Fruit fly (Drosophila melanogaster) whole organism, pupa: ENCODE results near the gene CG31792.
A peak's percentile ranks its signal among the peaks of the same experiment; 100 is the strongest.

Experiments
- CG10348 ChIP-seq: fragments of 200-800 bp; sonication (Bioruptor generic); IDR thresholded peaks from 2 replicates; pipeline ENCODE4 v1.3.6; 2022; ENCODE audit warnings: missing biosample characterization, missing genetic modification characterization
- CG12605 ChIP-seq: fragments of 200-800 bp; sonication (Bioruptor generic); IDR thresholded peaks from 2 replicates; pipeline ENCODE4 v1.3.6; 2022; ENCODE audit warnings: missing biosample characterization, missing genetic modification characterization
- CG13204 ChIP-seq: fragments of 200-800 bp; sonication (Bioruptor generic); optimal IDR thresholded peaks from 2 replicates; lab custom pipeline; 2018; ENCODE audit warnings: missing biosample characterization, mild to moderate bottlenecking, missing genetic modification characterization, moderate library complexity
- CG14655 ChIP-seq: fragments of 200-800 bp; sonication (Bioruptor generic); optimal IDR thresholded peaks from 3 replicates; lab custom pipeline; 2017; ENCODE audit warnings: mild to moderate bottlenecking, missing biosample characterization, missing genetic modification reagents, missing genetic modification characterization
- CG15710 ChIP-seq: fragments of 200-800 bp; sonication (Bioruptor generic); optimal IDR thresholded peaks from 2 replicates; lab custom pipeline; 2018; ENCODE audit warnings: missing biosample characterization, mild to moderate bottlenecking, missing genetic modification characterization, moderate library complexity
- CG17806 ChIP-seq: fragments of 200-800 bp; sonication (Bioruptor generic); optimal IDR thresholded peaks from 2 replicates; lab custom pipeline; 2018; ENCODE audit warnings: missing biosample characterization, mild to moderate bottlenecking, missing genetic modification characterization, moderate library complexity
- CG32121 ChIP-seq: fragments of 200-800 bp; sonication (Bioruptor generic); IDR thresholded peaks from 2 replicates; pipeline ENCODE4 v1.3.6; 2022; ENCODE audit warnings: missing biosample characterization, missing genetic modification characterization
- CG34367 ChIP-seq: fragments of 200-800 bp; sonication (Bioruptor generic); optimal IDR thresholded peaks from 2 replicates; lab custom pipeline; 2018; ENCODE audit warnings: missing biosample characterization, mild to moderate bottlenecking, missing genetic modification characterization
- CG4496 ChIP-seq: fragments of 200-800 bp; sonication (Bioruptor generic); IDR thresholded peaks from 3 replicates; pipeline ENCODE4 v1.3.6; 2022; ENCODE audit warnings: missing biosample characterization, missing genetic modification characterization
- CG8159 ChIP-seq: fragments of 200-800 bp; sonication (Bioruptor generic); optimal IDR thresholded peaks from 3 replicates; lab custom pipeline; 2018; ENCODE audit warnings: missing biosample characterization, mild to moderate bottlenecking, missing genetic modification characterization, moderate library complexity
- CG8301 ChIP-seq: fragments of 200-800 bp; sonication (Bioruptor generic); optimal IDR thresholded peaks from 2 replicates; lab custom pipeline; 2018; ENCODE audit warnings: missing biosample characterization, mild to moderate bottlenecking, missing genetic modification characterization
- CG9948 ChIP-seq: fragments of 200-800 bp; sonication (Bioruptor generic); optimal IDR thresholded peaks from 2 replicates; lab custom pipeline; 2018; ENCODE audit warnings: missing biosample characterization, mild to moderate bottlenecking, missing genetic modification characterization, moderate library complexity
- D1 ChIP-seq: fragments of 200-800 bp; sonication (Bioruptor generic); optimal IDR thresholded peaks from 2 replicates; lab custom pipeline; 2018; ENCODE audit warnings: missing biosample characterization, mild to moderate bottlenecking, missing genetic modification characterization, moderate library complexity
- EcR ChIP-seq: fragments of 200-800 bp; sonication (Bioruptor generic); optimal IDR thresholded peaks from 3 replicates; lab custom pipeline; 2019; ENCODE audit warnings: missing biosample characterization, missing genetic modification characterization, mild to moderate bottlenecking, moderate library complexity, missing genetic modification reagents
- Ets98B ChIP-seq: fragments of 200-800 bp; sonication (Bioruptor generic); IDR thresholded peaks from 2 replicates; pipeline ENCODE4 v1.3.6; 2022; ENCODE audit warnings: missing biosample characterization, missing genetic modification characterization
- Pif1A ChIP-seq: fragments of 200-800 bp; sonication (Bioruptor generic); optimal IDR thresholded peaks from 3 replicates; lab custom pipeline; 2016; ENCODE audit warnings: missing biosample characterization, missing genetic modification characterization
- Pif1B ChIP-seq: fragments of 200-800 bp; sonication (Bioruptor generic); optimal IDR thresholded peaks from 3 replicates; lab custom pipeline; 2016; ENCODE audit warnings: missing biosample characterization, missing genetic modification characterization
- Snoo ChIP-seq: fragments of 200-800 bp; sonication (Bioruptor generic); optimal IDR thresholded peaks from 3 replicates; lab custom pipeline; 2017; ENCODE audit warnings: missing biosample characterization, mild to moderate bottlenecking, missing genetic modification characterization, inconsistent platforms
- fd96Ca ChIP-seq: fragments of 200-800 bp; sonication (Bioruptor generic); IDR thresholded peaks from 3 replicates; pipeline ENCODE4 v1.3.6; 2022; ENCODE audit warnings: missing biosample characterization, missing genetic modification characterization
- gl ChIP-seq: fragments of 200-800 bp; sonication (Bioruptor generic); optimal IDR thresholded peaks from 2 replicates; lab custom pipeline; 2018; ENCODE audit warnings: missing biosample characterization, mild to moderate bottlenecking, missing genetic modification characterization
- rn ChIP-seq: fragments of 200-800 bp; sonication (Bioruptor generic); IDR thresholded peaks from 2 replicates; pipeline ENCODE4 v1.3.6; 2022; ENCODE audit warnings: missing biosample characterization, missing genetic modification characterization

CG31792 gene

DNA sequence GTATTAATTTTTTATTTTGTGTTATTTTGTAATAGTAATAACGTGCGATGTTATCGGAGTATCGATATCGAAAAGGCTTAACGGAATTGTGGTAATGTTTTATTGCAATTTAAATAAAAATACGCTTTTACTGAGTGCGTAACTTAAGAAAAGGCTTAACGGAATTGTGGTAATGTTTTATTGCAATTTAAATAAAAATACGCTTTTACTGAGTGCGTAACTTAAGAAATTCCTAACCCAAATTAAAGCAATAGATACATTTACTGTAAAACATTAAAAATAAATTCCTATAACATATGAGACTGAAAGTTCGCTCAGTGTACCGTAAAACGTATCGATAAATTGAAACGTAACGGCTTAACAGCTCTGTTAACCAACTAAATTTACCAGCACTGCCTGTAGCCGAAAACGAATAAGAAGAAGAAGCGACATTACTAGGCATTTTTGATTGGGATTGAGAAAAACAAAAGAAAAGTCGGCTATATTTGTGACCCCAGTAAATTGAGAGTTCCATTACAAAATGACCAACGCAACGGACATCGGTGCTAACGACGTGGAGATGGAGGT, 54.4 kb downstream of the CG31792 start, which contains the start of gene Rpn3:
TSS of gene Rpn3 (plus strand) at position 257 of the 567 bp plus-strand sequence.
- TF ChIP-seq CG4496 (GFP tag; lab: Robert Waterston, UW) (peak; percentile 93), EcR (GFP tag; lab: Kevin White, UChicago) (no peak), CG15710 (tag; lab: Kevin White, UChicago) (peak; percentile 77), Pif1B (no peak), fd96Ca (GFP tag; lab: Robert Waterston, UW) (peak; percentile 45; the same call in 1 of the 3 replicates), rn (GFP tag; lab: Robert Waterston, UW) (peak; percentile 76), CG14655 (GFP tag; lab: Kevin White, UChicago) (no peak), gl (tag; lab: Kevin White, UChicago) (peak; percentile 39), CG8301 (peak; percentile 71), CG17806 (tag; lab: Kevin White, UChicago) (peak; percentile 78), CG10348 (GFP tag; lab: Robert Waterston, UW) (no peak), Pif1A (GFP tag; lab: Kevin White, UChicago) (no peak), D1 (no peak), CG8159 (tag; lab: Kevin White, UChicago) (peak; percentile 75), CG12605 (peak; percentile 64; the same call in 1 of the 2 replicates), CG32121 (GFP tag; lab: Robert Waterston, UW) (peak; percentile 87), Snoo (tag; lab: Kevin White, UChicago) (peak; percentile 60), CG9948 (peak; percentile 74), CG13204 (GFP tag; lab: Kevin White, UChicago) (no peak), Ets98B (GFP tag; lab: Robert Waterston, UW) (peak; percentile 78), CG34367 (tag; lab: Kevin White, UChicago) (peak; percentile 61)
